Worm (Caenorhabditis elegans): Measurements from ENCODE around the gene Y54G2A.76.
A peak's percentile ranks its signal among the peaks of the same experiment; 100 is the strongest.
"Not testable (repeated sequence)": the region's sequence is repeated elsewhere in the genome, so short reads cannot be mapped to it uniquely, and the experiment has no call there.

The Y54G2A.76 gene

ce11 chrIV:2799389-2799788 lies 9.8 kb upstream of the Y54G2A.76 start, which contains the start of gene Y54G2A.10:
TSS of gene Y54G2A.10 (plus strand) at chrIV:2799689.
- TF ChIP-seq cnd-1 (tag; optimal IDR thresholded peaks at IDR 0.05): no peak
- TF ChIP-seq tbx-8 (GFP tag; optimal IDR thresholded peaks at IDR 0.05): no peak
- no peak for TF ChIP-seq elt-3 (tag; optimal IDR thresholded peaks at IDR 0.05)
- TF ChIP-seq nhr-76 (tag; optimal IDR thresholded peaks at IDR 0.05): no peak

ce11 chrIV:2799890-2800289 lies 9.3 kb upstream of the Y54G2A.76 start:
- TF ChIP-seq tbx-8 (GFP tag; optimal IDR thresholded peaks at IDR 0.05) (no peak), elt-3 (tag; optimal IDR thresholded peaks at IDR 0.05) (no peak), flh-1 (GFP tag; optimal IDR thresholded peaks at IDR 0.05) (no peak), M03D4.4 (tag; optimal IDR thresholded peaks at IDR 0.05) (no peak), unc-39 (tag; optimal IDR thresholded peaks at IDR 0.05) (no peak), unc-120 (tag; optimal IDR thresholded peaks at IDR 0.05; ENCODE audit: poor library complexity, severe bottlenecking) (no peak), drap-1 (GFP tag; optimal IDR thresholded peaks at IDR 0.05) (no peak), nhr-2 (tag; optimal IDR thresholded peaks at IDR 0.05) (no peak), elt-1 (tag; optimal IDR thresholded peaks at IDR 0.05; ENCODE audit: borderline replicate concordance, insufficient read depth) (no peak)

- TF ChIP-seq flh-1 (GFP tag; optimal IDR thresholded peaks at IDR 0.05): no peak
- TF ChIP-seq mab-5 (tag; optimal IDR thresholded peaks at IDR 0.05): no peak
- no peak for TF ChIP-seq nhr-237 (tag; optimal IDR thresholded peaks at IDR 0.05)
- no peak for TF ChIP-seq blmp-1 (tag; optimal IDR thresholded peaks at IDR 0.05)
- TF ChIP-seq lsy-2 (tag; optimal IDR thresholded peaks at IDR 0.05): no peak
- TF ChIP-seq ces-1 (GFP tag; optimal IDR thresholded peaks at IDR 0.05): no peak
- peak; percentile 29 for TF ChIP-seq sptf-1 (tag; optimal IDR thresholded peaks at IDR 0.05)
- no peak for TF ChIP-seq nhr-28 (tag; optimal IDR thresholded peaks at IDR 0.05)
- peak; percentile 24 for TF ChIP-seq unc-120 (tag; optimal IDR thresholded peaks at IDR 0.05; ENCODE audit: poor library complexity, severe bottlenecking)
- TF ChIP-seq elt-1 (tag; optimal IDR thresholded peaks at IDR 0.05; ENCODE audit: borderline replicate concordance, insufficient read depth): no peak
- TF ChIP-seq nhr-12 (tag; optimal IDR thresholded peaks at IDR 0.05): no peak
- no peak for TF ChIP-seq ham-2 (GFP tag; optimal IDR thresholded peaks at IDR 0.05)
- no peak for TF ChIP-seq zip-8 (tag; optimal IDR thresholded peaks at IDR 0.05)
- TF ChIP-seq bed-3 (GFP tag; optimal IDR thresholded peaks at IDR 0.05): peak; percentile 13
- TF ChIP-seq M03D4.4 (tag; optimal IDR thresholded peaks at IDR 0.05): no peak
- no peak for TF ChIP-seq elt-3 (tag; optimal IDR thresholded peaks at IDR 0.05)
- TF ChIP-seq pha-4 (tag; optimal IDR thresholded peaks at IDR 0.05): no peak
- TF ChIP-seq hlh-1 (tag; optimal IDR thresholded peaks at IDR 0.05): no peak
- no peak for TF ChIP-seq mls-2 (tag; optimal IDR thresholded peaks at IDR 0.05)
- no peak for TF ChIP-seq ceh-39 (tag; optimal IDR thresholded peaks at IDR 0.05)
- TF ChIP-seq ztf-11 (tag; optimal IDR thresholded peaks at IDR 0.05): no peak
- TF ChIP-seq ceh-43 (GFP tag; optimal IDR thresholded peaks at IDR 0.05): no peak
- TF ChIP-seq snpc-4 (tag; optimal IDR thresholded peaks at IDR 0.05): no peak
- TF ChIP-seq cnd-1 (tag; optimal IDR thresholded peaks at IDR 0.05): peak; percentile 33
- TF ChIP-seq drap-1 (GFP tag; optimal IDR thresholded peaks at IDR 0.05): peak; percentile 18
- TF ChIP-seq nhr-2 (tag; optimal IDR thresholded peaks at IDR 0.05): no peak
- TF ChIP-seq ceh-83 (GFP tag; optimal IDR thresholded peaks at IDR 0.05): peak; percentile 38
- TF ChIP-seq lin-32 (GFP tag; optimal IDR thresholded peaks at IDR 0.05): no peak
- no peak for TF ChIP-seq sem-2 (GFP tag; optimal IDR thresholded peaks at IDR 0.05)
- no peak for TF ChIP-seq unc-62 (GFP tag; optimal IDR thresholded peaks at IDR 0.05)
Measured at ce11 chrIV:2801004-2801403, 8.2 kb upstream of the Y54G2A.76 start.

- not testable (repeated sequence) for TF ChIP-seq ceh-43 (GFP tag; optimal IDR thresholded peaks at IDR 0.05); bed-3 (GFP tag; optimal IDR thresholded peaks at IDR 0.05); sptf-1 (tag; optimal IDR thresholded peaks at IDR 0.05)
Measured at ce11 chrIV:2801558-2801957, 7.7 kb upstream of the Y54G2A.76 start, which contains the start of gene Y54G2A.44. TSS of gene Y54G2A.44 (plus strand) at chrIV:2801858.

ce11 chrIV:2802193-2802592 lies 7.0 kb upstream of the Y54G2A.76 start:
- TF ChIP-seq M03D4.4 (tag; optimal IDR thresholded peaks at IDR 0.05) (peak; percentile 56), hlh-1 (tag; optimal IDR thresholded peaks at IDR 0.05) (no peak), pha-4 (tag; optimal IDR thresholded peaks at IDR 0.05) (no peak), unc-120 (tag; optimal IDR thresholded peaks at IDR 0.05; ENCODE audit: poor library complexity, severe bottlenecking) (peak; percentile 25), nhr-76 (tag; optimal IDR thresholded peaks at IDR 0.05) (no peak), zip-8 (tag; optimal IDR thresholded peaks at IDR 0.05) (no peak), nhr-237 (tag; optimal IDR thresholded peaks at IDR 0.05) (no peak), tbx-8 (GFP tag; optimal IDR thresholded peaks at IDR 0.05) (peak; percentile 5), mab-5 (tag; optimal IDR thresholded peaks at IDR 0.05) (no peak), lsy-2 (tag; optimal IDR thresholded peaks at IDR 0.05) (no peak), ceh-43 (GFP tag; optimal IDR thresholded peaks at IDR 0.05) (peak; percentile 23), ztf-11 (tag; optimal IDR thresholded peaks at IDR 0.05) (no peak), nhr-28 (tag; optimal IDR thresholded peaks at IDR 0.05) (no peak), sem-2 (GFP tag; optimal IDR thresholded peaks at IDR 0.05) (peak; percentile 39), sptf-1 (tag; optimal IDR thresholded peaks at IDR 0.05) (peak; percentile 51), ceh-39 (tag; optimal IDR thresholded peaks at IDR 0.05) (no peak), lin-32 (GFP tag; optimal IDR thresholded peaks at IDR 0.05) (peak; percentile 14), cnd-1 (tag; optimal IDR thresholded peaks at IDR 0.05) (peak; percentile 42), flh-1 (GFP tag; optimal IDR thresholded peaks at IDR 0.05) (no peak), mep-1 (tag; optimal IDR thresholded peaks at IDR 0.05) (no peak), snpc-4 (tag; optimal IDR thresholded peaks at IDR 0.05) (no peak), ces-1 (GFP tag; optimal IDR thresholded peaks at IDR 0.05) (no peak), ceh-83 (GFP tag; optimal IDR thresholded peaks at IDR 0.05) (peak; percentile 63), nhr-2 (tag; optimal IDR thresholded peaks at IDR 0.05) (no peak), mls-2 (tag; optimal IDR thresholded peaks at IDR 0.05) (peak; percentile 28)
